Fruit fly (Drosophila melanogaster): ENCODE data around the gene CG7565.

DNA sequence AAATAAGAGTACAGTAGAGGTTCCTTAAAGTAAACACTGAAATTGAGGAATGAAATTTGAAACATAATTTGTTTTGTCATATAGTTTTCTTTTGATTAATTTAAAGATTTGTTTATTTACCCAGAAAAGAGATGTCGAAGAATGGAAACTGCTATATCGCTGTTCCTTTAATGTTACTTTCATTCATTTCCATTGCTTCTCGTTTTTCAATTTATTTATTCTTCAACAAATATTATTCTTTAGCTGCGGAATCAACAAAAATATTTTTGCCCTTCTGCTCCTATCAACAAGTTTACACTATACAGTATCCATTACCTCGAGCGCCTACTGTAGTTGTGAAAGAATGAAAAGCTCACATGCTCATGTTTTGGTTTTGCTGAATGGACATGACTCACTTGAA is 15.4 kb downstream of the CG7565 start:
- TF ChIP-seq pan (optimal IDR thresholded peaks at IDR 0.05) (no peak), psq (optimal IDR thresholded peaks at IDR 0.05) (no peak), usp (GFP tag; optimal IDR thresholded peaks at IDR 0.05) (no peak), CG8478 (optimal IDR thresholded peaks at IDR 0.05) (no peak)

Measured in whole organism.